Worm (Caenorhabditis elegans) whole organism, late embryonic: ENCODE measurements around the gene ZK856.14.

Source experiments
- K09A11.1 ChIP-seq: sonication (generic microtip); optimal IDR thresholded peaks from 2 replicates; lab custom pipeline; 2017; ENCODE audit warnings: antibody characterized with exemption, mild to moderate bottlenecking, missing genetic modification characterization, missing compliant biosample characterization; ENCODE audit not compliant: insufficient read depth
- T23F11.4 ChIP-seq: fragments of 200-800 bp; sonication (Bioruptor generic); optimal IDR thresholded peaks from 2 replicates; lab custom pipeline; 2018; ENCODE audit warnings: mild to moderate bottlenecking, missing genetic modification characterization, missing compliant biosample characterization
- Y22D7AL.16 ChIP-seq: sonication (generic microtip); optimal IDR thresholded peaks from 2 replicates; lab custom pipeline; 2016; ENCODE audit warnings: missing genetic modification characterization, missing compliant biosample characterization
- ceh-45 ChIP-seq: fragments of 200-800 bp; sonication (Bioruptor generic); IDR thresholded peaks from 2 replicates; pipeline ENCODE4 v1.3.6; 2022; ENCODE audit warnings: missing genetic modification reagents, missing genetic modification characterization, missing compliant biosample characterization
- ets-4 ChIP-seq: sonication (generic microtip); optimal IDR thresholded peaks from 2 replicates; lab custom pipeline; 2016; ENCODE audit warnings: missing genetic modification characterization, missing compliant biosample characterization
- hlh-13 ChIP-seq: fragments of 200-800 bp; sonication (Bioruptor generic); optimal IDR thresholded peaks from 2 replicates; lab custom pipeline; 2018; ENCODE audit warnings: mild to moderate bottlenecking, missing genetic modification characterization, missing compliant biosample characterization
- nfya-1 ChIP-seq: sonication (generic microtip); optimal IDR thresholded peaks from 2 replicates; lab custom pipeline; 2017; ENCODE audit warnings: missing genetic modification characterization, mild to moderate bottlenecking, missing compliant biosample characterization, antibody characterized with exemption, moderate library complexity
- pqm-1 ChIP-seq: sonication (generic microtip); optimal IDR thresholded peaks from 2 replicates; lab custom pipeline; 2016; ENCODE audit warnings: missing genetic modification characterization, missing compliant biosample characterization
- pros-1 ChIP-seq: fragments of 150-350 bp; optimal IDR thresholded peaks from 2 replicates; lab custom pipeline; 2014; ENCODE audit warnings: missing biosample characterization, missing genetic modification reagents, missing genetic modification characterization
- syd-9 ChIP-seq: sonication (generic microtip); optimal IDR thresholded peaks from 2 replicates; lab custom pipeline; 2016; ENCODE audit warnings: mild to moderate bottlenecking, missing genetic modification characterization, moderate library complexity, missing compliant biosample characterization
- tbx-2 ChIP-seq: sonication (generic microtip); optimal IDR thresholded peaks from 2 replicates; lab custom pipeline; 2016; ENCODE audit warnings: missing genetic modification characterization, missing compliant biosample characterization
- tbx-7 ChIP-seq: sonication (generic microtip); optimal IDR thresholded peaks from 2 replicates; lab custom pipeline; 2016; ENCODE audit warnings: missing genotype, missing genetic modification characterization, missing compliant biosample characterization
- unc-55 ChIP-seq: sonication (generic microtip); optimal IDR thresholded peaks from 2 replicates; lab custom pipeline; 2017; ENCODE audit warnings: missing biosample characterization, missing genetic modification reagents, missing genetic modification characterization

DNA sequence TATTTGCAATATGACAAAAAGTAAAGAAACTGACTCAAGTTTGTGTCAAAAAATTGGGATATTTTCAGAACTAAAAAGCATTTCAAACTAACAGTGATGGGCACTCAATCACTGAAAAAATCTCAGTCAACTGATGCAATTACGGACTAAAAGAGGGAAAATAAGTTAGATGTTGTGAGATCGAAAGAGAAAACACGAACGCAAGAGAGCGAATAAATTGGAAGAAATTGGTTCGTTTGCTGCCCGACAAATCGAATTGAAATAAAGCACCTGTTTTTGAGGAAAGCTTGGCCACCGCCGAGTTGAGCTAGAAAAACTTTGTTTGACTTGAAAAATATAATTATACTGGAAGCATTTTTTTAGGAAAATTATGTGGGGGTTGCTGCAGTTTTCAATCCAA lies 49.2 kb downstream of the ZK856.14 start:
- TF ChIP-seq Y22D7AL.16 (tag; lab: Kevin White, UChicago) (no peak), hlh-13 (GFP tag; lab: Kevin White, UChicago) (no peak), ets-4 (tag; lab: Kevin White, UChicago) (no peak), ceh-45 (GFP tag; lab: Robert Waterston, UW) (no peak), pros-1 (tag; lab: Kevin White, UChicago) (no peak), nfya-1 (tag; lab: Kevin White, UChicago) (no peak), syd-9 (no peak), pqm-1 (no peak), tbx-2 (tag; lab: Kevin White, UChicago) (no peak), T23F11.4 (no peak), K09A11.1 (no peak), tbx-7 (no peak), unc-55 (no peak)
